Fruit fly (Drosophila melanogaster) whole organism, embryonic: Measurements from ENCODE around the gene CG43638.

Experiments used
- Abd-B ChIP-seq: fragments of 200-800 bp; sonication (Bioruptor generic); optimal IDR thresholded peaks from 2 replicates; lab custom pipeline; 2018; ENCODE audit warnings: missing biosample characterization, mild to moderate bottlenecking, missing genetic modification characterization, moderate library complexity
- Adf1 ChIP-seq: fragments of 200-800 bp; sonication (Bioruptor generic); IDR thresholded peaks from 2 replicates; pipeline ENCODE4 v1.3.6; 2022; ENCODE audit warnings: missing biosample characterization, missing genetic modification characterization
- Bgb ChIP-seq: fragments of 200-800 bp; sonication (Bioruptor generic); IDR thresholded peaks from 2 replicates; pipeline ENCODE4 v1.3.6; 2022; ENCODE audit warnings: missing biosample characterization, missing genetic modification characterization; ENCODE audit not compliant: partially characterized antibody
- Bteb2 ChIP-seq: fragments of 200-800 bp; sonication (Bioruptor generic); optimal IDR thresholded peaks from 2 replicates; lab custom pipeline; 2016; ENCODE audit warnings: missing biosample characterization, missing genetic modification characterization
- CG10321 ChIP-seq: fragments of 200-800 bp; sonication (Bioruptor generic); IDR thresholded peaks from 2 replicates; pipeline ENCODE4 v1.3.6; 2022; ENCODE audit warnings: missing biosample characterization, missing genetic modification characterization
- CG10431 ChIP-seq: fragments of 200-800 bp; sonication (Bioruptor generic); optimal IDR thresholded peaks from 3 replicates; lab custom pipeline; 2018; ENCODE audit warnings: missing biosample characterization, mild to moderate bottlenecking, missing genetic modification characterization
- CG10462 ChIP-seq: fragments of 200-800 bp; sonication (Bioruptor generic); optimal IDR thresholded peaks from 2 replicates; lab custom pipeline; 2016; ENCODE audit warnings: missing biosample characterization, missing genetic modification characterization
- CG13287 ChIP-seq: fragments of 200-800 bp; sonication (Bioruptor generic); IDR thresholded peaks from 2 replicates; pipeline ENCODE4 v1.3.6; 2022; ENCODE audit warnings: missing biosample characterization, missing genetic modification characterization; ENCODE audit not compliant: partially characterized antibody
- CG13894 ChIP-seq: fragments of 200-800 bp; sonication (Bioruptor generic); optimal IDR thresholded peaks from 3 replicates; lab custom pipeline; 2018; ENCODE audit warnings: missing biosample characterization, mild to moderate bottlenecking, missing genetic modification characterization, moderate library complexity
- CG15011 ChIP-seq: fragments of 200-800 bp; sonication (Bioruptor generic); optimal IDR thresholded peaks from 3 replicates; lab custom pipeline; 2018; ENCODE audit warnings: missing biosample characterization, mild to moderate bottlenecking, missing genetic modification characterization
- CG16813 ChIP-seq: fragments of 200-800 bp; sonication (Bioruptor generic); IDR thresholded peaks from 3 replicates; pipeline ENCODE4 v1.3.6; 2022; ENCODE audit warnings: missing biosample characterization, missing genetic modification characterization; ENCODE audit not compliant: partially characterized antibody
- CG16863 ChIP-seq: fragments of 200-800 bp; sonication (Bioruptor generic); optimal IDR thresholded peaks from 3 replicates; lab custom pipeline; 2016; ENCODE audit warnings: missing biosample characterization, missing genetic modification characterization
- CG17186 ChIP-seq: fragments of 200-800 bp; sonication (Bioruptor generic); optimal IDR thresholded peaks from 3 replicates; lab custom pipeline; 2017; ENCODE audit warnings: missing biosample characterization, missing genetic modification reagents, missing genetic modification characterization
- CG17328 ChIP-seq: fragments of 200-800 bp; sonication (Bioruptor generic); IDR thresholded peaks from 2 replicates; pipeline ENCODE4 v1.3.6; 2022; ENCODE audit warnings: missing biosample characterization, missing genetic modification characterization
- CG2889 ChIP-seq: fragments of 200-800 bp; sonication (Bioruptor generic); IDR thresholded peaks from 3 replicates; pipeline ENCODE4 v1.3.6; 2022; ENCODE audit warnings: missing biosample characterization, missing genetic modification characterization
- CG31224 ChIP-seq: fragments of 200-800 bp; sonication (Bioruptor generic); IDR thresholded peaks from 2 replicates; pipeline ENCODE4 v1.3.6; 2022; ENCODE audit warnings: missing biosample characterization, missing genetic modification characterization
- CG31388 ChIP-seq: fragments of 200-800 bp; sonication (Bioruptor generic); optimal IDR thresholded peaks from 2 replicates; lab custom pipeline; 2016; ENCODE audit warnings: missing biosample characterization, missing genetic modification characterization
- CG3163 ChIP-seq: fragments of 200-800 bp; sonication (Bioruptor generic); optimal IDR thresholded peaks from 3 replicates; lab custom pipeline; 2016; ENCODE audit warnings: missing biosample characterization, missing genetic modification characterization
- CG3407 ChIP-seq: fragments of 200-800 bp; sonication (Bioruptor generic); optimal IDR thresholded peaks from 2 replicates; lab custom pipeline; 2018; ENCODE audit warnings: missing biosample characterization, mild to moderate bottlenecking, missing genetic modification characterization
- CG3838 ChIP-seq: fragments of 200-800 bp; sonication (Bioruptor generic); optimal IDR thresholded peaks from 3 replicates; lab custom pipeline; 2016; ENCODE audit warnings: missing biosample characterization, missing genetic modification characterization
- CG4820 ChIP-seq: fragments of 200-800 bp; sonication (Bioruptor generic); optimal IDR thresholded peaks from 3 replicates; lab custom pipeline; 2016; ENCODE audit warnings: missing biosample characterization, missing genetic modification characterization
- CG6813 ChIP-seq: fragments of 200-800 bp; sonication (Bioruptor generic); optimal IDR thresholded peaks from 2 replicates; lab custom pipeline; 2017; ENCODE audit warnings: missing biosample characterization, missing genetic modification characterization, mild to moderate bottlenecking, moderate library complexity, missing genetic modification reagents
- CG7987 ChIP-seq: fragments of 200-800 bp; sonication (Bioruptor generic); optimal IDR thresholded peaks from 2 replicates; lab custom pipeline; 2018; ENCODE audit warnings: missing biosample characterization, mild to moderate bottlenecking, missing genetic modification characterization, moderate library complexity
- CG8388 ChIP-seq: fragments of 200-800 bp; sonication (Bioruptor generic); optimal IDR thresholded peaks from 2 replicates; lab custom pipeline; 2019; ENCODE audit warnings: missing biosample characterization, mild to moderate bottlenecking, missing genetic modification characterization, moderate library complexity
- CG8478 ChIP-seq: fragments of >200 bp; optimal IDR thresholded peaks from 2 replicates; lab custom pipeline; 2018
- CkIIα-i1 ChIP-seq: fragments of 200-800 bp; sonication (Bioruptor generic); IDR thresholded peaks from 2 replicates; pipeline ENCODE4 v1.3.6; 2022; ENCODE audit warnings: missing biosample characterization, missing genetic modification characterization
- Dfd ChIP-seq, 2 experiments: fragments of >200 bp; optimal IDR thresholded peaks; 2 replicates each; lab custom pipeline; 2017; ENCODE audit warnings: missing biosample characterization in 2 of 2, missing genetic modification characterization in 2 of 2
- Drgx ChIP-seq: fragments of 200-800 bp; sonication (Bioruptor generic); IDR thresholded peaks from 2 replicates; pipeline ENCODE4 v1.3.6; 2022; ENCODE audit warnings: missing biosample characterization, missing genetic modification characterization
- E2f2 ChIP-seq: fragments of 200-800 bp; sonication (Bioruptor generic); IDR thresholded peaks from 2 replicates; pipeline ENCODE4 v1.3.6; 2022; ENCODE audit warnings: missing biosample characterization, missing genetic modification characterization
- Ets65A ChIP-seq: fragments of 200-800 bp; sonication (Bioruptor generic); peaks from one replicate; lab custom pipeline; 2016; ENCODE audit warnings: missing biosample characterization, missing genetic modification characterization
- Lhr ChIP-seq: fragments of 200-800 bp; sonication (Bioruptor generic); optimal IDR thresholded peaks from 3 replicates; lab custom pipeline; 2017; ENCODE audit warnings: mild to moderate bottlenecking, missing biosample characterization, missing genetic modification reagents, missing genetic modification characterization
- Mad ChIP-seq: fragments of 200-800 bp; sonication (Bioruptor generic); optimal IDR thresholded peaks from 2 replicates; lab custom pipeline; 2016; ENCODE audit warnings: missing biosample characterization, missing genetic modification characterization
- Neu2 ChIP-seq: fragments of 200-800 bp; sonication (Bioruptor generic); optimal IDR thresholded peaks from 3 replicates; lab custom pipeline; 2016; ENCODE audit warnings: missing biosample characterization, missing genetic modification characterization, borderline replicate concordance
- Oaz ChIP-seq: fragments of 200-800 bp; sonication (Bioruptor generic); IDR thresholded peaks from 2 replicates; pipeline ENCODE4 v1.3.6; 2022; ENCODE audit warnings: missing biosample characterization, missing genetic modification characterization
- Ravus ChIP-seq: fragments of 200-800 bp; sonication (Bioruptor generic); IDR thresholded peaks from 2 replicates; pipeline ENCODE4 v1.3.6; 2022; ENCODE audit warnings: missing biosample characterization, missing genetic modification characterization
- ash1 ChIP-seq: fragments of 200-800 bp; sonication (Bioruptor generic); optimal IDR thresholded peaks from 2 replicates; lab custom pipeline; 2018; ENCODE audit warnings: missing biosample characterization, mild to moderate bottlenecking, missing genetic modification characterization
- dmrt11E ChIP-seq: fragments of 200-800 bp; sonication (Bioruptor generic); optimal IDR thresholded peaks from 3 replicates; lab custom pipeline; 2018; ENCODE audit warnings: missing biosample characterization, mild to moderate bottlenecking, missing genetic modification characterization, moderate library complexity
- exex ChIP-seq: fragments of 200-800 bp; sonication (Bioruptor generic); optimal IDR thresholded peaks from 4 replicates; lab custom pipeline; 2018; ENCODE audit warnings: missing biosample characterization, mild to moderate bottlenecking, missing genetic modification characterization, moderate library complexity
- eyg ChIP-seq: fragments of 200-800 bp; sonication (Bioruptor generic); optimal IDR thresholded peaks from 3 replicates; lab custom pipeline; 2016; ENCODE audit warnings: missing biosample characterization, missing genetic modification characterization
- gfzf ChIP-seq: fragments of 200-800 bp; sonication (Bioruptor generic); optimal IDR thresholded peaks from 2 replicates; lab custom pipeline; 2016; ENCODE audit warnings: missing biosample characterization, mild to moderate bottlenecking, missing genetic modification characterization, moderate library complexity
- hbn ChIP-seq: fragments of 200-800 bp; sonication (Bioruptor generic); IDR thresholded peaks from 2 replicates; pipeline ENCODE4 v1.3.6; 2022; ENCODE audit warnings: missing biosample characterization, missing genetic modification characterization; ENCODE audit not compliant: partially characterized antibody
- ken ChIP-seq: fragments of 200-800 bp; sonication (Bioruptor generic); IDR thresholded peaks from 3 replicates; pipeline ENCODE4 v1.3.6; 2022; ENCODE audit warnings: missing biosample characterization, missing genetic modification characterization
- pum ChIP-seq: fragments of 200-800 bp; sonication (Bioruptor generic); optimal IDR thresholded peaks from 2 replicates; lab custom pipeline; 2016; ENCODE audit warnings: missing biosample characterization, missing genetic modification characterization
- ro ChIP-seq: fragments of 200-800 bp; sonication (Bioruptor generic); IDR thresholded peaks from 2 replicates; pipeline ENCODE4 v1.3.6; 2022; ENCODE audit warnings: missing biosample characterization, missing genetic modification characterization
- salm ChIP-seq: fragments of 200-800 bp; sonication (Bioruptor generic); optimal IDR thresholded peaks from 2 replicates; lab custom pipeline; 2018; ENCODE audit warnings: missing biosample characterization, mild to moderate bottlenecking, missing genetic modification characterization
- sens-2 ChIP-seq: fragments of 200-800 bp; sonication (Bioruptor generic); IDR thresholded peaks from 2 replicates; pipeline ENCODE4 v1.3.6; 2022; ENCODE audit warnings: missing biosample characterization, missing genetic modification characterization
- sr ChIP-seq: fragments of 200-800 bp; sonication (Bioruptor generic); IDR thresholded peaks from 3 replicates; pipeline ENCODE4 v1.3.6; 2022; ENCODE audit warnings: missing biosample characterization, missing genetic modification characterization
- toy ChIP-seq: fragments of 200-800 bp; sonication (Bioruptor generic); IDR thresholded peaks from 2 replicates; pipeline ENCODE4 v1.3.6; 2022; ENCODE audit warnings: missing biosample characterization, missing genetic modification characterization
- vfl ChIP-seq: fragments of 200-800 bp; sonication (Bioruptor generic); optimal IDR thresholded peaks from 2 replicates; lab custom pipeline; 2016; ENCODE audit warnings: missing biosample characterization, missing genetic modification characterization

Gene CG43638

dm6 chr3L:11997959-11998358, 46.4 kb upstream of the CG43638 start, which contains the start of gene Grip163 (continued):
- TF ChIP-seq CG13287 (GFP tag; lab: Robert Waterston, UW): peak; percentile 10; the same call in 1 of the 2 replicates
- TF ChIP-seq hbn: no peak
- no peak for TF ChIP-seq eyg (GFP tag; lab: Kevin White, UChicago)
- TF ChIP-seq vfl: no peak
- no peak for TF ChIP-seq Bgb
- TF ChIP-seq CG10431: no peak
- no peak for TF ChIP-seq CG16813
- TF ChIP-seq exex (tag; lab: Kevin White, UChicago): no peak
- TF ChIP-seq CG4820 (GFP tag; lab: Kevin White, UChicago): no peak
- no peak for TF ChIP-seq ken (GFP tag; lab: Robert Waterston, UW)
- TF ChIP-seq CG7987 (GFP tag; lab: Kevin White, UChicago): no peak
- TF ChIP-seq Abd-B: no peak
- TF ChIP-seq gfzf: peak; percentile 70

- TF ChIP-seq Adf1 (GFP tag; lab: Robert Waterston, UW): peak; percentile 51
- no peak for TF ChIP-seq CkIIα-i1 (GFP tag; lab: Robert Waterston, UW)
- TF ChIP-seq Drgx: no peak
- no peak for TF ChIP-seq ash1 (GFP tag; lab: Kevin White, UChicago)
- TF ChIP-seq salm: no peak
- TF ChIP-seq ro (GFP tag; lab: Robert Waterston, UW): no peak
- no peak for TF ChIP-seq CG3838 (GFP tag; lab: Kevin White, UChicago)
- no peak for TF ChIP-seq sens-2 (GFP tag; lab: Robert Waterston, UW)
- peak; percentile 48 for TF ChIP-seq Ravus (GFP tag; lab: Robert Waterston, UW)
- peak; percentile 82 for TF ChIP-seq Mad (GFP tag; lab: Kevin White, UChicago)
- TF ChIP-seq CG31224 (GFP tag; lab: Robert Waterston, UW): peak; percentile 46; the same call in 1 of the 2 replicates
- TF ChIP-seq CG31388: peak; percentile 61
- peak; percentile 31 for TF ChIP-seq CG15011
- TF ChIP-seq CG3163 (GFP tag; lab: Kevin White, UChicago): peak; percentile 73
- peak; percentile 45 for TF ChIP-seq dmrt11E (tag; lab: Kevin White, UChicago)
- peak; percentile 78 for TF ChIP-seq CG8388
- TF ChIP-seq Lhr (GFP tag; lab: Kevin White, UChicago): peak; percentile 91
- TF ChIP-seq CG17186 (GFP tag; lab: Kevin White, UChicago): peak; percentile 62
- peak; percentile 83 for TF ChIP-seq CG8478 (lab: Kevin White, UChicago)
- no peak for TF ChIP-seq sr (GFP tag; lab: Robert Waterston, UW)
- no peak for TF ChIP-seq CG13894 (tag; lab: Kevin White, UChicago)
- TF ChIP-seq E2f2 (GFP tag; lab: Robert Waterston, UW): peak; percentile 79
- TF ChIP-seq CG10321 (GFP tag; lab: Robert Waterston, UW): no peak
- TF ChIP-seq toy (GFP tag; lab: Robert Waterston, UW): no peak
- TF ChIP-seq CG6813 (GFP tag; lab: Kevin White, UChicago): no peak
- peak; percentile 43; the same call in 1 of the 3 replicates for TF ChIP-seq CG2889 (GFP tag; lab: Robert Waterston, UW)
- TF ChIP-seq CG10462 (GFP tag; lab: Kevin White, UChicago): peak; percentile 13
- TF ChIP-seq hbn: peak; percentile 92
- TF ChIP-seq CG16863: peak; percentile 66
- TF ChIP-seq CG3407: peak; percentile 54
- TF ChIP-seq Dfd (GFP tag; optimal IDR thresholded peaks at IDR 0.05; lab: Kevin White, UChicago): peak in 1 of 2 experiments; percentile 53
- TF ChIP-seq Bteb2 (GFP tag; lab: Kevin White, UChicago): peak; percentile 83
- peak; percentile 69 for TF ChIP-seq CG17328
- peak; percentile 62 for TF ChIP-seq Neu2 (GFP tag; lab: Kevin White, UChicago)
- no peak for TF ChIP-seq Oaz
- peak; percentile 99 for TF ChIP-seq Ets65A
- peak; percentile 88 for TF ChIP-seq pum (GFP tag; lab: Kevin White, UChicago)
These were observed 41.8 kb upstream of the CG43638 start, which contains the start of the genes Pop2 and CG6928 for dm6 chr3L:12002321-12003248. Pop2 (minus strand) TSS chr3L:12002915. CG6928 (plus strand) TSS chr3L:12003155.
